Fruit fly (Drosophila melanogaster) Kc167 (cell line): ENCODE results near the gene CG11162.

Experiments used
- Myc ChIP-seq: fragments of >200 bp; optimal IDR thresholded peaks from 2 replicates; lab custom pipeline; 2017; ENCODE audit warnings: missing external identifiers
- Sin3A ChIP-seq: fragments of >200 bp; optimal IDR thresholded peaks from 2 replicates; lab custom pipeline; 2018; ENCODE audit warnings: missing external identifiers
- insv ChIP-seq: fragments of >200 bp; optimal IDR thresholded peaks from 3 replicates; lab custom pipeline; 2018; ENCODE audit warnings: missing external identifiers
- psq ChIP-seq: fragments of >200 bp; optimal IDR thresholded peaks from 2 replicates; lab custom pipeline; 2017; ENCODE audit warnings: missing external identifiers

dm6 chrX:13629414-13629813 is 47.3 kb upstream of the CG11162 start:
- TF ChIP-seq Myc (lab: Kevin White, UChicago) (no peak), psq (lab: Kevin White, UChicago) (no peak), Sin3A (no peak), insv (no peak)
